Fruit fly (Drosophila melanogaster) whole organism, wandering third instar larva: ENCODE data around the gene mey.

ENCODE experiments used
- Abd-B ChIP-seq: fragments of >200 bp; optimal IDR thresholded peaks from 2 replicates; lab custom pipeline; 2017; ENCODE audit warnings: missing biosample characterization, missing genetic modification characterization
- CG9705 ChIP-seq: fragments of 200-800 bp; sonication (Bioruptor generic); optimal IDR thresholded peaks from 2 replicates; lab custom pipeline; 2018; ENCODE audit warnings: missing biosample characterization, mild to moderate bottlenecking, missing genetic modification characterization
- GATAd ChIP-seq: sonication (Bioruptor generic); optimal IDR thresholded peaks from 2 replicates; lab custom pipeline; 2016; ENCODE audit warnings: missing biosample characterization, missing genetic modification characterization
- Hnf4 ChIP-seq: fragments of 200-800 bp; sonication (Bioruptor generic); optimal IDR thresholded peaks from 2 replicates; lab custom pipeline; 2016; ENCODE audit warnings: missing biosample characterization, mild to moderate bottlenecking, missing genetic modification characterization
- Hr78 ChIP-seq: fragments of >200 bp; optimal IDR thresholded peaks from 2 replicates; lab custom pipeline; 2017; ENCODE audit warnings: missing biosample characterization, missing genetic modification characterization
- Myc ChIP-seq: fragments of >200 bp; optimal IDR thresholded peaks from 2 replicates; lab custom pipeline; 2017
- N ChIP-seq: fragments of >200 bp; optimal IDR thresholded peaks from 2 replicates; lab custom pipeline; 2018; ENCODE audit warnings: missing biosample characterization, missing external identifiers, missing genetic modification characterization
- OdsH ChIP-seq: fragments of 200-800 bp; sonication (Bioruptor generic); optimal IDR thresholded peaks from 2 replicates; lab custom pipeline; 2016; ENCODE audit warnings: missing biosample characterization, mild to moderate bottlenecking, missing genetic modification characterization
- Sp1 ChIP-seq: fragments of 200-800 bp; sonication (Bioruptor generic); optimal IDR thresholded peaks from 3 replicates; lab custom pipeline; 2019; ENCODE audit warnings: missing biosample characterization, mild to moderate bottlenecking, missing genetic modification characterization, moderate library complexity
- dsf ChIP-seq: sonication (Bioruptor generic); optimal IDR thresholded peaks from 2 replicates; lab custom pipeline; 2016; ENCODE audit warnings: missing biosample characterization, missing genetic modification characterization, borderline replicate concordance
- fru ChIP-seq: fragments of 200-800 bp; sonication (Bioruptor generic); optimal IDR thresholded peaks from 3 replicates; lab custom pipeline; 2016; ENCODE audit warnings: missing biosample characterization, mild to moderate bottlenecking, missing genetic modification characterization
- h ChIP-seq: fragments of 200-800 bp; sonication (Bioruptor generic); optimal IDR thresholded peaks from 3 replicates; lab custom pipeline; 2016; ENCODE audit warnings: missing biosample characterization, mild to moderate bottlenecking, missing genetic modification characterization
- pan ChIP-seq: fragments of >200 bp; optimal IDR thresholded peaks from 2 replicates; lab custom pipeline; 2017
- sv ChIP-seq: fragments of 200-800 bp; sonication (Bioruptor generic); optimal IDR thresholded peaks from 3 replicates; lab custom pipeline; 2016; ENCODE audit warnings: missing biosample characterization, missing genetic modification characterization

Gene mey

DNA sequence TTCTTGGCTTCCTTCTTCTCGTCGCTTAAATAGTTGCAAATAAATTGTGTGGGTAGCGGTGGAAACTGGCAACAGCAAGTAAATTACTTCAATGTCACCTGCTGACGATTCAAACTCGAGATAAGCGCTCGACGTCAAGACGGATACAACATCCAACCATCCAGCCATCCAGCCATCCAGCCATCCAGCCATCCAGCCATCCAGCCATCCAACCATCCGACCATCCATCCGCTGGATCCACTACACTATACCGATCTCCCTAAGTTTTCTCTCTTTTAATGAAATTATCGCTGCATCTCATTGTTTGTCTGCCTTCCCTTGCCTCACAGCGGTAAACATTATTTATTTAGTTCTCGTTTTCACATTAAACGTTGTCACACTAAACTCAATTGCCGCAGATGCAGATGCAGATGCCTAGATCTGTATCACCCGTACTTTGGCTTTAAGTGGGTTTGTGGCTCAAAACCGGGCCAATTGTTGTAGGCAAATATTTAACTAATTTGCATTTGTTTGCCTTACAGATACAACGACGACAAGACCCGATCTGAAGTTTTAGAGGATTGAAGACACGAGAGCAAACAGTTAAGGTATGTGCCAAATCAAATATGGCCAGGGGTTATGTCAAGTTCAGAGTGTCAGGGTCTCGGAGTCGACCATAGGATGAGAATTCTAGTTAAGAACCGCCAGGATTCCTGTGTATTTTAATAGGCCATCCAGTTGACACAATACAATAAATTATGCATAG lies 49.9 kb downstream of the mey start:
- TF ChIP-seq pan (lab: Kevin White, UChicago) (no peak), CG9705 (GFP tag; lab: Kevin White, UChicago) (no peak), Abd-B (GFP tag; lab: Kevin White, UChicago) (no peak), N (GFP tag; lab: Kevin White, UChicago) (no peak)

DNA sequence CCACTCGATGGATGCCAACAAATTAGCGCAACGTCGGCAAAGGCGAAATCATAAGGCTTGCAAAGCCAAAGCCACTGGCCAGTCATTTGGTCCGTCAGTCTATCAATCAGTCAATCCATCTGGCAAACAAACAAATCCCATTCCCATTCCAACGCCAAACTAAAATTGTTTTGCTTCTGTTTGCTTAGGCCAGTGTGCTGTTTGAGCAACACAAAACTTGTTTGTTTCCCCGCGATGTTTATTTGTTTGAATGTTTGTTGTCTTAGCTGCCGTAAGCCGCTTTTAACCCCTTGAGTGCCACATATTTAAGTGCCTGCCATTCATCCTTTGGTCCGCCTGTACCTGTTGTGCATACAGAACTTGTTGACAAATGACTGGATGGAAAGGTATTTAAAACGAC lies 51.9 kb downstream of the mey start:
- no peak for TF ChIP-seq GATAd (GFP tag; lab: Kevin White, UChicago)
- no peak for TF ChIP-seq Hnf4 (GFP tag; lab: Kevin White, UChicago)
- no peak for TF ChIP-seq sv (GFP tag; lab: Kevin White, UChicago)
- TF ChIP-seq Hr78 (GFP tag; lab: Kevin White, UChicago), result no peak
- TF ChIP-seq OdsH, result no peak
- TF ChIP-seq Sp1, result no peak
- no peak for TF ChIP-seq Myc (lab: Kevin White, UChicago)
- no peak for TF ChIP-seq fru (GFP tag; lab: Kevin White, UChicago)
- no peak for TF ChIP-seq h (GFP tag; lab: Kevin White, UChicago)
- no peak for TF ChIP-seq dsf (GFP tag; lab: Kevin White, UChicago)
